Worm (Caenorhabditis elegans) whole organism, L4 larva: ENCODE results near the gene Y39E4B.13.
A peak's percentile ranks its signal among the peaks of the same experiment; 100 is the strongest.

Experiments
- Y5F2A.4 ChIP-seq: fragments of 200-800 bp; sonication (Bioruptor generic); optimal IDR thresholded peaks from 2 replicates; lab custom pipeline; 2018; ENCODE audit warnings: mild to moderate bottlenecking, missing genetic modification characterization, missing compliant biosample characterization
- ces-1 ChIP-seq: fragments of 150-350 bp; sonication (generic microtip); optimal IDR thresholded peaks from 4 replicates; lab custom pipeline; 2014; ENCODE audit warnings: missing biosample characterization, missing genetic modification reagents, missing genetic modification characterization
- ctbp-1 ChIP-seq: fragments of 200-800 bp; sonication (Bioruptor generic); IDR thresholded peaks from 2 replicates; pipeline ENCODE4 v1.3.6; 2022; ENCODE audit warnings: missing genetic modification reagents, missing genetic modification characterization, missing compliant biosample characterization
- daf-16 ChIP-seq, 3 experiments: sonication (generic microtip); optimal IDR thresholded peaks; 2 replicates each; lab custom pipeline; 2016 to 2017; ENCODE audit warnings: missing genetic modification characterization in 3 of 3, missing genetic modification reagents in 3 of 3, mild to moderate bottlenecking in 2 of 3, missing compliant biosample characterization in 2 of 3, missing biosample characterization in 1 of 3, moderate library complexity in 1 of 3
- daf-19 ChIP-seq: fragments of 200-800 bp; sonication (Bioruptor generic); conservative IDR thresholded peaks from 2 replicates; pipeline ENCODE4 v1.3.6; 2022; ENCODE audit warnings: missing genetic modification characterization, missing compliant biosample characterization
- daf-8 ChIP-seq: fragments of 200-800 bp; sonication (Bioruptor generic); IDR thresholded peaks from 2 replicates; pipeline ENCODE4 v1.3.6; 2022; ENCODE audit warnings: missing genetic modification characterization, missing compliant biosample characterization
- hmg-1.1 ChIP-seq: fragments of 200-800 bp; sonication (Bioruptor generic); IDR thresholded peaks from 2 replicates; pipeline ENCODE4 v1.3.6; 2022; ENCODE audit warnings: missing genetic modification reagents, missing genetic modification characterization, missing compliant biosample characterization
- lin-15B ChIP-seq: fragments of 150-350 bp; sonication (generic microtip); optimal IDR thresholded peaks from 3 replicates; lab custom pipeline; 2014; ENCODE audit warnings: missing biosample characterization, missing genetic modification characterization
- mdl-1 ChIP-seq, 2 experiments: fragments of 150-350 bp in 1 of 2; sonication (generic microtip) in 1 of 2; optimal IDR thresholded peaks; 2 replicates each; lab custom pipeline; 2014 to 2017; ENCODE audit warnings: missing biosample characterization in 2 of 2, missing genetic modification characterization in 2 of 2
- nhr-11 ChIP-seq: fragments of 150-350 bp; optimal IDR thresholded peaks from 2 replicates; lab custom pipeline; 2014; ENCODE audit warnings: missing biosample characterization, missing genetic modification characterization
- nhr-41 ChIP-seq: fragments of 200-800 bp; sonication (Bioruptor generic); IDR thresholded peaks from 2 replicates; pipeline ENCODE4 v1.3.6; 2022; ENCODE audit warnings: missing genetic modification reagents, missing genetic modification characterization, missing compliant biosample characterization
- nhr-48 ChIP-seq: sonication (generic microtip); optimal IDR thresholded peaks from 2 replicates; lab custom pipeline; 2016; ENCODE audit warnings: mild to moderate bottlenecking, missing genetic modification characterization, missing compliant biosample characterization
- pqm-1 ChIP-seq: sonication (generic microtip); optimal IDR thresholded peaks from 2 replicates; lab custom pipeline; 2017; ENCODE audit warnings: missing biosample characterization, missing genetic modification characterization
- spr-1 ChIP-seq: sonication (generic microtip); optimal IDR thresholded peaks from 2 replicates; lab custom pipeline; 2016; ENCODE audit warnings: mild to moderate bottlenecking, missing genetic modification characterization, missing compliant biosample characterization
- unc-62 ChIP-seq, 3 experiments: fragments of 150-350 bp in 1 of 3; sonication (generic microtip); optimal IDR thresholded peaks in 2 of 3; peaks in 1 of 3; 1 replicate in 1 of 3; 2 replicates in 2 of 3; lab custom pipeline; 2014 to 2017; ENCODE audit warnings: missing biosample characterization in 3 of 3, missing genetic modification characterization in 3 of 3, missing genetic modification reagents in 3 of 3, missing genotype in 1 of 3

Gene Y39E4B.13

ce11 chrIII:13131220-13131619 lies 40.3 kb downstream of the Y39E4B.13 start:
- no peak for TF ChIP-seq daf-8 (GFP tag; lab: Robert Waterston, UW)
- no peak for TF ChIP-seq nhr-11 (tag; lab: Kevin White, UChicago)
- TF ChIP-seq nhr-41 (GFP tag; lab: Robert Waterston, UW), result no peak
- no peak for TF ChIP-seq lin-15B
- TF ChIP-seq spr-1 (tag; lab: Kevin White, UChicago), result no peak
- no peak for TF ChIP-seq hmg-1.1
- peak; percentile 59 for TF ChIP-seq ces-1 (GFP tag; lab: Kevin White, UChicago)
- TF ChIP-seq Y5F2A.4 (GFP tag; lab: Kevin White, UChicago), result no peak
- TF ChIP-seq ctbp-1 (GFP tag; lab: Robert Waterston, UW), result 0 out of 2 replicates have a peak, but pooled peaks have one; percentile 13

ce11 chrIII:13139301-13139700 lies 48.4 kb downstream of the Y39E4B.13 start, which contains the start of gene bre-2:
bre-2 (minus strand) TSS chrIII:13139626.
- TF ChIP-seq daf-16 (GFP tag; optimal IDR thresholded peaks at IDR 0.05; lab: Kevin White, UChicago) (no peak), daf-16 (tag; optimal IDR thresholded peaks at IDR 0.05; lab: Kevin White, UChicago) (peak; percentile 62), pqm-1 (tag; lab: Kevin White, UChicago) (peak; percentile 34), nhr-48 (no peak), mdl-1 (tag; optimal IDR thresholded peaks at IDR 0.05; lab: Kevin White, UChicago) (no peak), unc-62 (GFP tag; optimal IDR thresholded peaks at IDR 0.05 in 1 of 2; lab: Kevin White, UChicago) (no peak), unc-62 (tag; optimal IDR thresholded peaks at IDR 0.05; lab: Kevin White, UChicago) (no peak), daf-19 (GFP tag; lab: Robert Waterston, UW) (no peak)
